Worm (Caenorhabditis elegans): Measurements from ENCODE around the gene sru-9.

sru-9 gene

DNA sequence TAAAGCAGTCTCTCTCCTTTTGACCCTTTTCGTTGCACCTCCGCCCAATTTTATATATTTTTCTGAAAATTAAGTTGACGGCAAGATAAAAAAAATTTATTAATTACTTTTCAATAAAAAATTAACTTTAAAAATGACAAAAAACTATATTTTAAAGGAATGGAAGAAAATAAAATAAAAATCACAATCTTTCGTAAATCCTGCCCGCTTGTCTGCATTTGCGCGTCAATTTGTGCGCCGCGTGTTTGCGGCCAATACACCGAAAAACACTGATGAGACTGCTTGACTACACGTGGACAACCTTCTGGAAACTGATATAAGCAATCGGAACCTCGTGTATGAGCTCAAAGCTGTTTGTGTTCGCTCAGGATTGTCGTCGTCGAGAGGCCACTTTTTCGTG, 48.2 kb downstream of the sru-9 start, which contains the start of gene C08F11.7:
Gene C08F11.7 (plus strand): TSS at position 301 of the 400 bp plus-strand sequence.
- TF ChIP-seq ceh-83 (GFP tag; optimal IDR thresholded peaks at IDR 0.05) (no peak), unc-120 (tag; optimal IDR thresholded peaks at IDR 0.05; ENCODE audit: poor library complexity, severe bottlenecking) (no peak), blmp-1 (tag; optimal IDR thresholded peaks at IDR 0.05) (no peak), drap-1 (GFP tag; optimal IDR thresholded peaks at IDR 0.05) (no peak), nhr-237 (tag; optimal IDR thresholded peaks at IDR 0.05) (no peak)

DNA sequence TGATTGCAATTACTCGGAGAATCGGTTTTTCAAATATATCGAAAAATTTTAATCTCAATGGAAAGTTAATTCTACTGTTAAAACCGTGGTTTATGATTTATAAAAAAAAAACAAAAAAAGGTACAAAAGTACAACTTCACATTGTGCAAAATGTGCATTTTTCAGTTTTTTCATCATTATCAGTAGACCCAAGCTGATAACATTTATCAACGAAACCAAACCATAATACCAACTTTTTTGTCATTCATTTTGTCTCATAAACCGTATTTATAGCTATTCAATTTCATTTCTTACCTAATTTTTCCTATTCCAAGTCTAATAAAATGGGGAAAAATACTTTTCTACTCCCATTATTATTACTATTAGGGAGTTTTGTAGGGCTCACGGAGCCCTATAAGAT, 50.2 kb downstream of the sru-9 start, which contains the start of gene ugt-22:
Gene ugt-22 (plus strand): TSS at position 234 of the 400 bp plus-strand sequence.
- no peak for TF ChIP-seq M03D4.4 (tag; optimal IDR thresholded peaks at IDR 0.05)
- TF ChIP-seq nhr-2 (tag; optimal IDR thresholded peaks at IDR 0.05) = no peak
- no peak for TF ChIP-seq flh-1 (GFP tag; optimal IDR thresholded peaks at IDR 0.05)
